Fruit fly (Drosophila melanogaster) whole organism, embryonic: ENCODE data around the gene CG17221.

Source experiments
- Antp ChIP-seq: fragments of 200-800 bp; sonication (Bioruptor generic); optimal IDR thresholded peaks from 3 replicates; lab custom pipeline; 2016; ENCODE audit warnings: missing biosample characterization, missing genetic modification characterization
- Awh ChIP-seq: fragments of 200-800 bp; sonication (Bioruptor generic); IDR thresholded peaks from 2 replicates; pipeline ENCODE4, ENCODE4 v1.3.6; 2022; ENCODE audit warnings: missing biosample characterization, missing genetic modification characterization
- BtbVII ChIP-seq: fragments of 200-800 bp; sonication (Bioruptor generic); optimal IDR thresholded peaks from 3 replicates; lab custom pipeline; 2017; ENCODE audit warnings: missing biosample characterization, mild to moderate bottlenecking, missing genetic modification characterization
- CG11085 ChIP-seq: fragments of 200-800 bp; sonication (Bioruptor generic); IDR thresholded peaks from 2 replicates; pipeline ENCODE4 v1.3.6; 2022; ENCODE audit warnings: missing biosample characterization, missing genetic modification characterization
- CG12659 ChIP-seq: fragments of 200-800 bp; sonication (Bioruptor generic); optimal IDR thresholded peaks from 3 replicates; lab custom pipeline; 2017; ENCODE audit warnings: mild to moderate bottlenecking, missing biosample characterization, missing genetic modification reagents, missing genetic modification characterization
- CG13296 ChIP-seq: fragments of 200-800 bp; sonication (Bioruptor generic); optimal IDR thresholded peaks from 3 replicates; lab custom pipeline; 2018; ENCODE audit warnings: missing biosample characterization, mild to moderate bottlenecking, missing genetic modification characterization
- CG1602 ChIP-seq: fragments of 200-800 bp; sonication (Bioruptor generic); optimal IDR thresholded peaks from 3 replicates; lab custom pipeline; 2016; ENCODE audit warnings: missing biosample characterization, missing genetic modification characterization
- CG16815 ChIP-seq: fragments of 200-800 bp; sonication (Bioruptor generic); optimal IDR thresholded peaks from 3 replicates; lab custom pipeline; 2017; ENCODE audit warnings: missing biosample characterization, mild to moderate bottlenecking, missing genetic modification characterization
- CG17385 ChIP-seq: fragments of 200-800 bp; sonication (Bioruptor generic); optimal IDR thresholded peaks from 3 replicates; lab custom pipeline; 2018; ENCODE audit warnings: missing biosample characterization, mild to moderate bottlenecking, missing genetic modification characterization
- CG18476 ChIP-seq: fragments of 200-800 bp; sonication (Bioruptor generic); optimal IDR thresholded peaks from 2 replicates; lab custom pipeline; 2016; ENCODE audit warnings: missing biosample characterization, mild to moderate bottlenecking, missing genetic modification characterization
- CG18619 ChIP-seq: fragments of 200-800 bp; sonication (Bioruptor generic); optimal IDR thresholded peaks from 3 replicates; lab custom pipeline; 2017; ENCODE audit warnings: missing biosample characterization, mild to moderate bottlenecking, missing genetic modification characterization
- CG3281 ChIP-seq: fragments of 200-800 bp; sonication (Bioruptor generic); optimal IDR thresholded peaks from 3 replicates; lab custom pipeline; 2017; ENCODE audit warnings: missing biosample characterization, mild to moderate bottlenecking, missing genetic modification characterization
- CG34422 ChIP-seq: fragments of 200-800 bp; sonication (Bioruptor generic); IDR thresholded peaks from 3 replicates; pipeline ENCODE4 v1.3.6; 2022; ENCODE audit warnings: missing biosample characterization, missing genetic modification characterization
- CG6175 ChIP-seq: fragments of 200-800 bp; sonication (Bioruptor generic); IDR thresholded peaks from 3 replicates; pipeline ENCODE4 v1.3.6; 2022; ENCODE audit warnings: missing biosample characterization, missing genetic modification characterization
- CG9437 ChIP-seq: fragments of 200-800 bp; sonication (Bioruptor generic); optimal IDR thresholded peaks from 2 replicates; lab custom pipeline; 2018; ENCODE audit warnings: missing biosample characterization, mild to moderate bottlenecking, missing genetic modification characterization
- CG9727 ChIP-seq: fragments of 200-800 bp; sonication (Bioruptor generic); optimal IDR thresholded peaks from 3 replicates; lab custom pipeline; 2017; ENCODE audit warnings: missing biosample characterization, mild to moderate bottlenecking, missing genetic modification characterization
- Camta ChIP-seq: fragments of 200-800 bp; sonication (Bioruptor generic); optimal IDR thresholded peaks from 2 replicates; lab custom pipeline; 2016; ENCODE audit warnings: missing biosample characterization, missing genetic modification characterization
- Dip3 ChIP-seq: fragments of 200-800 bp; sonication (Bioruptor generic); optimal IDR thresholded peaks from 3 replicates; lab custom pipeline; 2016; ENCODE audit warnings: missing biosample characterization, missing genetic modification characterization
- E2f1 ChIP-seq: fragments of 200-800 bp; sonication (Bioruptor generic); IDR thresholded peaks from 2 replicates; pipeline ENCODE4 v1.3.6; 2022; ENCODE audit warnings: missing biosample characterization, missing genetic modification characterization
- Fer2 ChIP-seq: fragments of 200-800 bp; sonication (Bioruptor generic); optimal IDR thresholded peaks from 2 replicates; lab custom pipeline; 2018; ENCODE audit warnings: missing biosample characterization, mild to moderate bottlenecking, missing genetic modification characterization, moderate library complexity
- HmgZ ChIP-seq: fragments of 200-800 bp; sonication (Bioruptor generic); optimal IDR thresholded peaks from 2 replicates; lab custom pipeline; 2018; ENCODE audit warnings: missing biosample characterization, mild to moderate bottlenecking, missing genetic modification characterization
- Hmr ChIP-seq: fragments of 200-800 bp; sonication (Bioruptor generic); optimal IDR thresholded peaks from 3 replicates; lab custom pipeline; 2017; ENCODE audit warnings: mild to moderate bottlenecking, missing biosample characterization, missing genetic modification reagents, missing genetic modification characterization
- Med ChIP-seq: fragments of 200-800 bp; sonication (Bioruptor generic); peaks from one replicate; lab custom pipeline; 2016; ENCODE audit warnings: missing biosample characterization, missing genetic modification characterization, mild to moderate bottlenecking, inconsistent platforms, moderate library complexity
- Mes4 ChIP-seq: fragments of 200-800 bp; sonication (Bioruptor generic); optimal IDR thresholded peaks from 2 replicates; lab custom pipeline; 2016; ENCODE audit warnings: missing biosample characterization, missing genetic modification characterization
- Myb ChIP-seq: fragments of 200-800 bp; sonication (Bioruptor generic); optimal IDR thresholded peaks from 2 replicates; lab custom pipeline; 2016; ENCODE audit warnings: missing biosample characterization, missing genetic modification characterization
- Nf-YC ChIP-seq: fragments of 200-800 bp; optimal IDR thresholded peaks from 3 replicates; lab custom pipeline; 2019; ENCODE audit warnings: missing biosample characterization, mild to moderate bottlenecking, missing genetic modification characterization, moderate library complexity
- Oli ChIP-seq: fragments of 200-800 bp; sonication (Bioruptor generic); optimal IDR thresholded peaks from 2 replicates; lab custom pipeline; 2018; ENCODE audit warnings: missing biosample characterization, mild to moderate bottlenecking, missing genetic modification characterization, moderate library complexity
- Pdp1 ChIP-seq, 2 experiments: fragments of 200-800 bp; sonication (Bioruptor generic); optimal IDR thresholded peaks; 3 replicates each; lab custom pipeline; 2016; ENCODE audit warnings: missing biosample characterization in 2 of 2, missing genetic modification characterization in 2 of 2, mild to moderate bottlenecking in 1 of 2, moderate library complexity in 1 of 2
- Xbp1 ChIP-seq: fragments of 200-800 bp; sonication (Bioruptor generic); optimal IDR thresholded peaks from 3 replicates; lab custom pipeline; 2016; ENCODE audit warnings: missing biosample characterization, mild to moderate bottlenecking, missing genetic modification characterization
- al ChIP-seq: fragments of 200-800 bp; sonication (Bioruptor generic); IDR thresholded peaks from 2 replicates; pipeline ENCODE4 v1.3.6; 2022; ENCODE audit warnings: missing biosample characterization, missing genetic modification characterization
- bbx ChIP-seq: fragments of 200-800 bp; sonication (Bioruptor generic); IDR thresholded peaks from 2 replicates; pipeline ENCODE4 v1.3.6; 2022; ENCODE audit warnings: missing biosample characterization, missing genetic modification characterization; ENCODE audit not compliant: partially characterized antibody
- cato ChIP-seq: fragments of 200-800 bp; sonication (Bioruptor generic); optimal IDR thresholded peaks from 2 replicates; lab custom pipeline; 2016; ENCODE audit warnings: missing biosample characterization, missing genetic modification characterization, borderline replicate concordance
- chinmo ChIP-seq: fragments of 200-800 bp; sonication (Bioruptor generic); IDR thresholded peaks from 4 replicates; pipeline ENCODE4 v1.3.6; 2022; ENCODE audit warnings: missing biosample characterization, missing genetic modification characterization; ENCODE audit not compliant: partially characterized antibody
- ci ChIP-seq: fragments of 200-800 bp; sonication (Bioruptor generic); IDR thresholded peaks from 3 replicates; pipeline ENCODE4 v1.3.6; 2022; ENCODE audit warnings: missing biosample characterization, missing genetic modification characterization
- fu2 ChIP-seq: fragments of 200-800 bp; sonication (Bioruptor generic); optimal IDR thresholded peaks from 2 replicates; lab custom pipeline; 2016; ENCODE audit warnings: missing biosample characterization, missing genetic modification characterization
- jing ChIP-seq: fragments of 200-800 bp; sonication (Bioruptor generic); optimal IDR thresholded peaks from 2 replicates; lab custom pipeline; 2018; ENCODE audit warnings: missing biosample characterization, mild to moderate bottlenecking, missing genetic modification characterization
- luna ChIP-seq: fragments of 200-800 bp; sonication (Bioruptor generic); optimal IDR thresholded peaks from 2 replicates; lab custom pipeline; 2016; ENCODE audit warnings: missing biosample characterization, missing genetic modification characterization
- maf-S ChIP-seq: fragments of 200-800 bp; sonication (Bioruptor generic); optimal IDR thresholded peaks from 2 replicates; lab custom pipeline; 2016; ENCODE audit warnings: missing biosample characterization, missing genetic modification characterization
- odd ChIP-seq: fragments of 200-800 bp; sonication (Bioruptor generic); optimal IDR thresholded peaks from 2 replicates; lab custom pipeline; 2017; ENCODE audit warnings: missing biosample characterization, mild to moderate bottlenecking, missing genetic modification characterization
- prd ChIP-seq, 3 experiments: fragments of >200 bp in 2 of 3; fragments of 200-800 bp in 1 of 3; sonication (Bioruptor generic) in 1 of 3; optimal IDR thresholded peaks in 2 of 3; IDR thresholded peaks in 1 of 3; 2 replicates in 2 of 3; 3 replicates in 1 of 3; pipeline versions ENCODE4 v1.3.6 to Lab custom; 2017 to 2022; ENCODE audit warnings: missing biosample characterization in 1 of 3, missing genetic modification characterization in 1 of 3
- pzg ChIP-seq: fragments of 200-800 bp; sonication (Bioruptor generic); optimal IDR thresholded peaks from 3 replicates; lab custom pipeline; 2018; ENCODE audit warnings: missing biosample characterization, mild to moderate bottlenecking, missing genetic modification characterization, moderate library complexity
- ranshi ChIP-seq: fragments of 200-800 bp; sonication (Bioruptor generic); IDR thresholded peaks from 2 replicates; pipeline ENCODE4 v1.3.6; 2022; ENCODE audit warnings: missing biosample characterization, missing genetic modification characterization
- salm ChIP-seq: fragments of 200-800 bp; sonication (Bioruptor generic); optimal IDR thresholded peaks from 2 replicates; lab custom pipeline; 2018; ENCODE audit warnings: missing biosample characterization, mild to moderate bottlenecking, missing genetic modification characterization
- sd ChIP-seq: fragments of 200-800 bp; sonication (Bioruptor generic); optimal IDR thresholded peaks from 3 replicates; lab custom pipeline; 2018; ENCODE audit warnings: missing biosample characterization, mild to moderate bottlenecking, missing genetic modification characterization, moderate library complexity
- unc-4 ChIP-seq: fragments of 200-800 bp; sonication (Bioruptor generic); IDR thresholded peaks from 2 replicates; pipeline ENCODE4 v1.3.6; 2022; ENCODE audit warnings: missing biosample characterization, missing genetic modification characterization; ENCODE audit not compliant: partially characterized antibody
- wdn ChIP-seq: fragments of 200-800 bp; sonication (Bioruptor generic); IDR thresholded peaks from 2 replicates; pipeline ENCODE4 v1.3.6; 2022; ENCODE audit warnings: missing biosample characterization, missing genetic modification characterization
- zfh1 ChIP-seq: fragments of 200-800 bp; sonication (Bioruptor generic); IDR thresholded peaks from 3 replicates; pipeline ENCODE4 v1.3.6; 2022; ENCODE audit warnings: missing biosample characterization, missing genetic modification characterization

The CG17221 gene

dm6 chr2L:3058772-3059623, 19.2 kb downstream of the CG17221 start:
- TF ChIP-seq CG17385 (GFP tag; lab: Kevin White, UChicago), result peak; percentile 49
- TF ChIP-seq CG3281 (GFP tag; lab: Kevin White, UChicago), result peak; percentile 44
- peak; percentile 29 for TF ChIP-seq maf-S (GFP tag; lab: Kevin White, UChicago)
- TF ChIP-seq Fer2 (tag; lab: Kevin White, UChicago), result no peak
- TF ChIP-seq CG34422 (GFP tag; lab: Robert Waterston, UW), result peak; percentile 30; the same call in 1 of the 3 replicates
- peak; percentile 17 for TF ChIP-seq CG9437 (GFP tag; lab: Kevin White, UChicago)
- peak; percentile 14 for TF ChIP-seq HmgZ (tag; lab: Kevin White, UChicago)
- peak; percentile 38 for TF ChIP-seq CG9727 (GFP tag; lab: Kevin White, UChicago)
- TF ChIP-seq zfh1 (GFP tag; lab: Robert Waterston, UW), result peak; percentile 44; the same call in 1 of the 3 replicates
- 0 out of 2 replicates have a peak, but pooled peaks have one; percentile 36 for TF ChIP-seq wdn
- peak; percentile 80; the same call in 2 of the 4 replicates for TF ChIP-seq chinmo (GFP tag; lab: Robert Waterston, UW)
- TF ChIP-seq cato (GFP tag; lab: Kevin White, UChicago), result no peak
- TF ChIP-seq fu2 (GFP tag; lab: Kevin White, UChicago), result peak; percentile 45
- no peak for TF ChIP-seq Nf-YC (tag; lab: Kevin White, UChicago)
- peak; percentile 2 for TF ChIP-seq Oli (tag; lab: Kevin White, UChicago)
- peak; percentile 14 for TF ChIP-seq CG18619 (GFP tag; lab: Kevin White, UChicago)
- peak; percentile 18 for TF ChIP-seq Antp
- no peak for TF ChIP-seq ranshi (GFP tag; lab: Robert Waterston, UW)
- TF ChIP-seq Camta, result peak; percentile 22
- TF ChIP-seq unc-4 (GFP tag; lab: Robert Waterston, UW), result no peak
- TF ChIP-seq Pdp1 (GFP tag; optimal IDR thresholded peaks at IDR 0.05; lab: Kevin White, UChicago), result peak in 1 of 2 experiments; percentile 23
- no peak for TF ChIP-seq bbx (GFP tag; lab: Robert Waterston, UW)
- no peak for TF ChIP-seq CG13296 (GFP tag; lab: Kevin White, UChicago)
- peak; percentile 45 for TF ChIP-seq CG12659
- no peak for TF ChIP-seq Mes4 (GFP tag; lab: Kevin White, UChicago)
- TF ChIP-seq salm (tag; lab: Kevin White, UChicago), result no peak
- peak; percentile 35; the same call in 1 of the 2 replicates for TF ChIP-seq E2f1 (GFP tag; lab: Robert Waterston, UW)
- TF ChIP-seq Hmr (GFP tag; lab: Kevin White, UChicago), result peak; percentile 48
- TF ChIP-seq ci (GFP tag; lab: Robert Waterston, UW), result 0 out of 3 replicates have a peak, but pooled peaks have one; percentile 23
- peak; percentile 87 for TF ChIP-seq Med
- TF ChIP-seq Xbp1 (GFP tag; lab: Kevin White, UChicago), result peak; percentile 11
- TF ChIP-seq Awh (GFP tag; lab: Robert Waterston, UW), result no peak
- peak; percentile 12 for TF ChIP-seq BtbVII
- TF ChIP-seq al (GFP tag; lab: Robert Waterston, UW), result peak; percentile 58
- TF ChIP-seq odd, result no peak
- TF ChIP-seq prd (optimal IDR thresholded peaks at IDR 0.05; lab: Kevin White, UChicago), result no peak
- peak; percentile 45; the same call in 2 of the 3 replicates for TF ChIP-seq prd (GFP tag; IDR thresholded peaks at IDR 0.05; lab: Robert Waterston, UW)
- TF ChIP-seq sd (tag; lab: Kevin White, UChicago), result no peak
- no peak for TF ChIP-seq CG1602
- peak; percentile 69 for TF ChIP-seq Dip3 (GFP tag; lab: Kevin White, UChicago)
- peak; percentile 94 for TF ChIP-seq CG18476 (GFP tag; lab: Kevin White, UChicago)
- TF ChIP-seq pzg, result no peak
- TF ChIP-seq Myb (GFP tag; lab: Kevin White, UChicago), result peak; percentile 61
- peak; percentile 15 for TF ChIP-seq luna (GFP tag; lab: Kevin White, UChicago)
- peak; percentile 44; the same call in 1 of the 2 replicates for TF ChIP-seq CG11085 (GFP tag; lab: Robert Waterston, UW)
- peak; percentile 20 for TF ChIP-seq CG16815 (GFP tag; lab: Kevin White, UChicago)
- peak; percentile 87 for TF ChIP-seq CG6175 (GFP tag; lab: Robert Waterston, UW)
- TF ChIP-seq jing, result no peak
